Fruit fly (Drosophila melanogaster) whole organism, embryonic: ENCODE measurements around the gene qm.
A peak's percentile ranks its signal among the peaks of the same experiment; 100 is the strongest.

Experiments
- Abd-B ChIP-seq: fragments of 200-800 bp; sonication (Bioruptor generic); optimal IDR thresholded peaks from 2 replicates; lab custom pipeline; 2018; ENCODE audit warnings: missing biosample characterization, mild to moderate bottlenecking, missing genetic modification characterization, moderate library complexity
- Atf-2 ChIP-seq: fragments of 200-800 bp; sonication (Bioruptor generic); optimal IDR thresholded peaks from 2 replicates; lab custom pipeline; 2016; ENCODE audit warnings: missing biosample characterization, missing genetic modification characterization
- CG12744 ChIP-seq: fragments of 200-800 bp; sonication (Bioruptor generic); optimal IDR thresholded peaks from 2 replicates; lab custom pipeline; 2016; ENCODE audit warnings: missing biosample characterization, missing genetic modification characterization
- CG2712 ChIP-seq: fragments of 200-800 bp; optimal IDR thresholded peaks from 3 replicates; lab custom pipeline; 2019; ENCODE audit warnings: missing biosample characterization, mild to moderate bottlenecking, missing genetic modification characterization, moderate library complexity
- CG3163 ChIP-seq: fragments of 200-800 bp; sonication (Bioruptor generic); optimal IDR thresholded peaks from 3 replicates; lab custom pipeline; 2016; ENCODE audit warnings: missing biosample characterization, missing genetic modification characterization
- CG8290 ChIP-seq, 3 experiments: fragments of 200-800 bp; sonication (Bioruptor generic); optimal IDR thresholded peaks; 2 replicates each; lab custom pipeline; 2016 to 2019; ENCODE audit warnings: missing biosample characterization in 3 of 3, missing genetic modification characterization in 3 of 3, mild to moderate bottlenecking in 2 of 3, moderate library complexity in 1 of 3
- CG9797 ChIP-seq: fragments of 200-800 bp; sonication (Bioruptor generic); optimal IDR thresholded peaks from 3 replicates; lab custom pipeline; 2018; ENCODE audit warnings: missing biosample characterization, mild to moderate bottlenecking, missing genetic modification characterization
- Mrtf ChIP-seq: fragments of 200-800 bp; sonication (Bioruptor generic); IDR thresholded peaks from 3 replicates; pipeline ENCODE4 v1.3.6; 2022; ENCODE audit warnings: missing biosample characterization, missing genetic modification characterization
- Rfx ChIP-seq: fragments of 200-800 bp; sonication (Bioruptor generic); IDR thresholded peaks from 2 replicates; pipeline ENCODE4 v1.3.6; 2022; ENCODE audit warnings: missing biosample characterization, missing genetic modification characterization
- gro ChIP-seq: fragments of 200-800 bp; sonication (Bioruptor generic); optimal IDR thresholded peaks from 2 replicates; lab custom pipeline; 2016; ENCODE audit warnings: missing biosample characterization, missing genetic modification characterization
- oc ChIP-seq: fragments of 200-800 bp; sonication (Bioruptor generic); optimal IDR thresholded peaks from 2 replicates; lab custom pipeline; 2018; ENCODE audit warnings: missing biosample characterization, mild to moderate bottlenecking, missing genetic modification characterization, moderate library complexity
- tll ChIP-seq, 2 experiments: fragments of 200-800 bp in 1 of 2; fragments of >200 bp in 1 of 2; sonication (Bioruptor generic) in 1 of 2; optimal IDR thresholded peaks; 2 replicates each; lab custom pipeline; 2017 to 2019; ENCODE audit warnings: missing biosample characterization in 2 of 2, missing genetic modification characterization in 2 of 2, mild to moderate bottlenecking in 1 of 2, moderate library complexity in 1 of 2
- tup ChIP-seq: fragments of 200-800 bp; sonication (Bioruptor generic); optimal IDR thresholded peaks from 2 replicates; lab custom pipeline; 2016; ENCODE audit warnings: missing biosample characterization, mild to moderate bottlenecking, missing genetic modification characterization, moderate library complexity

DNA sequence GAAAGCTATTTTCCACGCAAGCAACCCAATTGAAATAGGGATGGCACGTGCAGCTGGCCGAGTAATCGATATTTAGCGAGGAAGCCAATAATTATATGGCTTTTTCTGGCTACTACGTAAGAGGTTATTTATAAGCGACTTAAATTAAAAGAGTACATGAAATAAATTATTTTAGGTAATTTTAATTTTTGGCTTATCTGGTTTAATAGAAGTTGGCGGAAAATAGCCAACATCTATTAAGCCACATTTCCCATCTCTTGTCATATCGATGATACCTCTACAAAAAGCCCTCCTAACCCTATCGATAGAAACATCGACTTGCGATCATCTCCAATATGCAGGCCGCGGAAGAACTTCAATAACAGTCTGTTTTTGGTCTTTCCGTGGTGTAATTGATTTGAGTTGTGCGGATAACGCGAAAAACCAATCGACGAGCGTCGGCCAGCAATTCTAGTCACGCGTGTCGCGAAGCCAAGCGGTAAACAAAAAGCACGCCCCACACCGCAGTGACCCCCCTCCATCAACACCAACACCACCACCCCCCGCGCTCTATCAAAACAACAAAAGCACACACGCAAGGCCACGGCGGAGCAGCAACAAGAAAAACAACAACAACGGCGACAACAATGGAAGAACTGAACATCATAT lies at the start of gene qm, which contains the start of gene Srp19:
- peak; percentile 36 for TF ChIP-seq gro
- no peak for TF ChIP-seq Abd-B (GFP tag; lab: Kevin White, UChicago)
- no peak for TF ChIP-seq tup (GFP tag; lab: Kevin White, UChicago)
- peak; percentile 6 to 63 for TF ChIP-seq tll (GFP tag; optimal IDR thresholded peaks at IDR 0.05; lab: Kevin White, UChicago)
- peak; percentile 45 for TF ChIP-seq CG8290 (GFP tag; optimal IDR thresholded peaks at IDR 0.05; lab: Kevin White, UChicago)
- TF ChIP-seq CG8290 (tag; optimal IDR thresholded peaks at IDR 0.05; lab: Kevin White, UChicago), result peak in 1 of 2 experiments; percentile 49
- TF ChIP-seq Rfx (GFP tag; lab: Robert Waterston, UW), result peak; percentile 51; the same call in 1 of the 2 replicates
- TF ChIP-seq CG2712, result peak; percentile 68
- no peak for TF ChIP-seq CG3163 (GFP tag; lab: Kevin White, UChicago)
- peak; percentile 12 for TF ChIP-seq CG9797
- peak; percentile 13 for TF ChIP-seq CG12744 (GFP tag; lab: Kevin White, UChicago)
- no peak for TF ChIP-seq oc (tag; lab: Kevin White, UChicago)
- TF ChIP-seq Atf-2 (GFP tag; lab: Kevin White, UChicago), result peak; percentile 0
- no peak for TF ChIP-seq Mrtf (GFP tag; lab: Robert Waterston, UW)
